Fruit fly (Drosophila melanogaster) whole organism, embryonic: ENCODE measurements around the gene wtrw.
A peak's percentile ranks its signal among the peaks of the same experiment; 100 is the strongest.

ENCODE experiments used
- Abd-B ChIP-seq: fragments of 200-800 bp; sonication (Bioruptor generic); optimal IDR thresholded peaks from 2 replicates; lab custom pipeline; 2018; ENCODE audit warnings: missing biosample characterization, mild to moderate bottlenecking, missing genetic modification characterization, moderate library complexity
- Blimp-1 ChIP-seq: fragments of 200-800 bp; sonication (Bioruptor generic); optimal IDR thresholded peaks from 3 replicates; lab custom pipeline; 2018; ENCODE audit warnings: missing biosample characterization, missing genetic modification characterization, mild to moderate bottlenecking, moderate library complexity, missing genetic modification reagents
- CG10274 ChIP-seq: fragments of 200-800 bp; sonication (Bioruptor generic); optimal IDR thresholded peaks from 3 replicates; lab custom pipeline; 2017; ENCODE audit warnings: missing biosample characterization, mild to moderate bottlenecking, missing genetic modification characterization
- CG10366 ChIP-seq: fragments of 200-800 bp; sonication (Bioruptor generic); IDR thresholded peaks from 2 replicates; pipeline ENCODE4 v1.3.6; 2022; ENCODE audit warnings: missing biosample characterization, missing genetic modification characterization
- CG10543 ChIP-seq: fragments of 200-800 bp; sonication (Bioruptor generic); optimal IDR thresholded peaks from 3 replicates; lab custom pipeline; 2017; ENCODE audit warnings: missing biosample characterization, mild to moderate bottlenecking, missing genetic modification characterization, moderate library complexity
- CG11398 ChIP-seq: fragments of 200-800 bp; sonication (Bioruptor generic); optimal IDR thresholded peaks from 2 replicates; lab custom pipeline; 2016; ENCODE audit warnings: missing biosample characterization, missing genetic modification characterization
- CG11456 ChIP-seq: fragments of 200-800 bp; sonication (Bioruptor generic); IDR thresholded peaks from 3 replicates; pipeline ENCODE4 v1.3.6; 2022; ENCODE audit warnings: missing biosample characterization, missing genetic modification characterization
- CG12769 ChIP-seq: fragments of 200-800 bp; sonication (Bioruptor generic); optimal IDR thresholded peaks from 2 replicates; lab custom pipeline; 2019; ENCODE audit warnings: missing biosample characterization, mild to moderate bottlenecking, missing genetic modification characterization, moderate library complexity
- CG15011 ChIP-seq: fragments of 200-800 bp; sonication (Bioruptor generic); optimal IDR thresholded peaks from 3 replicates; lab custom pipeline; 2018; ENCODE audit warnings: missing biosample characterization, mild to moderate bottlenecking, missing genetic modification characterization
- CG1602 ChIP-seq: fragments of 200-800 bp; sonication (Bioruptor generic); optimal IDR thresholded peaks from 3 replicates; lab custom pipeline; 2016; ENCODE audit warnings: missing biosample characterization, missing genetic modification characterization
- CG17359 ChIP-seq: fragments of 200-800 bp; sonication (Bioruptor generic); optimal IDR thresholded peaks from 3 replicates; lab custom pipeline; 2018; ENCODE audit warnings: missing biosample characterization, mild to moderate bottlenecking, missing genetic modification characterization, moderate library complexity
- CG2678 ChIP-seq: fragments of 200-800 bp; sonication (Bioruptor generic); optimal IDR thresholded peaks from 3 replicates; lab custom pipeline; 2019; ENCODE audit warnings: missing biosample characterization, mild to moderate bottlenecking, missing genetic modification characterization, moderate library complexity
- CG30020 ChIP-seq: fragments of 200-800 bp; optimal IDR thresholded peaks from 2 replicates; lab custom pipeline; 2019; ENCODE audit warnings: missing biosample characterization, mild to moderate bottlenecking, missing genetic modification characterization, moderate library complexity
- CG31224 ChIP-seq: fragments of 200-800 bp; sonication (Bioruptor generic); IDR thresholded peaks from 2 replicates; pipeline ENCODE4 v1.3.6; 2022; ENCODE audit warnings: missing biosample characterization, missing genetic modification characterization
- CG3726 ChIP-seq: fragments of 200-800 bp; sonication (Bioruptor generic); IDR thresholded peaks from 3 replicates; pipeline ENCODE4, ENCODE4 v1.3.6; 2022; ENCODE audit warnings: missing biosample characterization, missing genetic modification characterization
- CG3838 ChIP-seq: fragments of 200-800 bp; sonication (Bioruptor generic); optimal IDR thresholded peaks from 3 replicates; lab custom pipeline; 2016; ENCODE audit warnings: missing biosample characterization, missing genetic modification characterization
- CG3847 ChIP-seq: fragments of 200-800 bp; sonication (Bioruptor generic); IDR thresholded peaks from 2 replicates; pipeline ENCODE4 v1.3.6; 2022; ENCODE audit warnings: missing biosample characterization, missing genetic modification characterization
- CG4617 ChIP-seq: fragments of 200-800 bp; sonication (Bioruptor generic); optimal IDR thresholded peaks from 3 replicates; lab custom pipeline; 2016; ENCODE audit warnings: missing biosample characterization, missing genetic modification characterization, borderline replicate concordance
- CG7271 ChIP-seq: fragments of 200-800 bp; sonication (Bioruptor generic); optimal IDR thresholded peaks from 2 replicates; lab custom pipeline; 2018; ENCODE audit warnings: missing biosample characterization, mild to moderate bottlenecking, missing genetic modification characterization, moderate library complexity
- CG7786 ChIP-seq: fragments of 200-800 bp; sonication (Bioruptor generic); optimal IDR thresholded peaks from 2 replicates; lab custom pipeline; 2016; ENCODE audit warnings: missing biosample characterization, missing genetic modification characterization
- CG8359 ChIP-seq: fragments of 200-800 bp; sonication (Bioruptor generic); optimal IDR thresholded peaks from 2 replicates; lab custom pipeline; 2017; ENCODE audit warnings: missing biosample characterization, mild to moderate bottlenecking, missing genetic modification characterization, borderline replicate concordance
- CG9727 ChIP-seq: fragments of 200-800 bp; sonication (Bioruptor generic); optimal IDR thresholded peaks from 3 replicates; lab custom pipeline; 2017; ENCODE audit warnings: missing biosample characterization, mild to moderate bottlenecking, missing genetic modification characterization
- CG9817 ChIP-seq: fragments of 200-800 bp; sonication (Bioruptor generic); optimal IDR thresholded peaks from 2 replicates; lab custom pipeline; 2018; ENCODE audit warnings: missing biosample characterization, mild to moderate bottlenecking, missing genetic modification characterization, moderate library complexity
- Deaf1 ChIP-seq: fragments of 200-800 bp; optimal IDR thresholded peaks from 3 replicates; lab custom pipeline; 2019; ENCODE audit warnings: missing biosample characterization, mild to moderate bottlenecking, missing genetic modification characterization, moderate library complexity
- Dref ChIP-seq: fragments of 200-800 bp; sonication (Bioruptor generic); IDR thresholded peaks from 2 replicates; pipeline ENCODE4 v1.3.6; 2022; ENCODE audit warnings: missing biosample characterization, missing genetic modification characterization
- Drgx ChIP-seq: fragments of 200-800 bp; sonication (Bioruptor generic); IDR thresholded peaks from 2 replicates; pipeline ENCODE4 v1.3.6; 2022; ENCODE audit warnings: missing biosample characterization, missing genetic modification characterization
- Fer1 ChIP-seq: fragments of 200-800 bp; sonication (Bioruptor generic); optimal IDR thresholded peaks from 2 replicates; lab custom pipeline; 2017; ENCODE audit warnings: missing biosample characterization, mild to moderate bottlenecking, missing genetic modification characterization
- Fer3 ChIP-seq: fragments of 200-800 bp; sonication (Bioruptor generic); optimal IDR thresholded peaks from 2 replicates; lab custom pipeline; 2018; ENCODE audit warnings: missing biosample characterization, mild to moderate bottlenecking, missing genetic modification characterization, moderate library complexity
- Hr3 ChIP-seq: fragments of 200-800 bp; sonication (Bioruptor generic); optimal IDR thresholded peaks from 3 replicates; lab custom pipeline; 2016; ENCODE audit warnings: missing biosample characterization, missing genetic modification characterization
- Mes4 ChIP-seq: fragments of 200-800 bp; sonication (Bioruptor generic); optimal IDR thresholded peaks from 2 replicates; lab custom pipeline; 2016; ENCODE audit warnings: missing biosample characterization, missing genetic modification characterization
- Neu2 ChIP-seq: fragments of 200-800 bp; sonication (Bioruptor generic); optimal IDR thresholded peaks from 3 replicates; lab custom pipeline; 2016; ENCODE audit warnings: missing biosample characterization, missing genetic modification characterization, borderline replicate concordance
- NfI ChIP-seq: fragments of 200-800 bp; sonication (Bioruptor generic); optimal IDR thresholded peaks from 3 replicates; lab custom pipeline; 2018; ENCODE audit warnings: missing biosample characterization, mild to moderate bottlenecking, missing genetic modification characterization, moderate library complexity
- Ravus ChIP-seq: fragments of 200-800 bp; sonication (Bioruptor generic); IDR thresholded peaks from 2 replicates; pipeline ENCODE4 v1.3.6; 2022; ENCODE audit warnings: missing biosample characterization, missing genetic modification characterization
- Sin3A ChIP-seq: fragments of >200 bp; optimal IDR thresholded peaks from 2 replicates; lab custom pipeline; 2018
- Xbp1 ChIP-seq: fragments of 200-800 bp; sonication (Bioruptor generic); optimal IDR thresholded peaks from 3 replicates; lab custom pipeline; 2016; ENCODE audit warnings: missing biosample characterization, mild to moderate bottlenecking, missing genetic modification characterization
- amos ChIP-seq: fragments of 200-800 bp; sonication (Bioruptor generic); IDR thresholded peaks from 2 replicates; pipeline ENCODE4 v1.3.6; 2022; ENCODE audit warnings: missing biosample characterization, missing genetic modification characterization; ENCODE audit not compliant: partially characterized antibody
- ap ChIP-seq: fragments of 200-800 bp; sonication (Bioruptor generic); IDR thresholded peaks from 2 replicates; pipeline ENCODE4 v1.3.6; 2022; ENCODE audit warnings: missing biosample characterization, missing genetic modification characterization
- ci ChIP-seq: fragments of 200-800 bp; sonication (Bioruptor generic); IDR thresholded peaks from 3 replicates; pipeline ENCODE4 v1.3.6; 2022; ENCODE audit warnings: missing biosample characterization, missing genetic modification characterization
- gcm2 ChIP-seq: fragments of 200-800 bp; sonication (Bioruptor generic); optimal IDR thresholded peaks from 2 replicates; lab custom pipeline; 2016; ENCODE audit warnings: missing biosample characterization, missing genetic modification characterization
- gem ChIP-seq: fragments of 200-800 bp; sonication (Bioruptor generic); optimal IDR thresholded peaks from 2 replicates; lab custom pipeline; 2019; ENCODE audit warnings: missing biosample characterization, mild to moderate bottlenecking, missing genetic modification characterization, moderate library complexity
- gsb-n ChIP-seq: fragments of 200-800 bp; sonication (Bioruptor generic); optimal IDR thresholded peaks from 3 replicates; lab custom pipeline; 2018; ENCODE audit warnings: missing biosample characterization, mild to moderate bottlenecking, missing genetic modification characterization
- kay ChIP-seq: fragments of 200-800 bp; sonication (Bioruptor generic); optimal IDR thresholded peaks from 2 replicates; lab custom pipeline; 2016; ENCODE audit warnings: missing biosample characterization, missing genetic modification characterization
- mld ChIP-seq: fragments of 200-800 bp; sonication (Bioruptor generic); IDR thresholded peaks from 3 replicates; pipeline ENCODE4 v1.3.6; 2022; ENCODE audit warnings: missing biosample characterization, missing genetic modification characterization; ENCODE audit not compliant: partially characterized antibody
- nerfin-2 ChIP-seq: fragments of 200-800 bp; sonication (Bioruptor generic); IDR thresholded peaks from 2 replicates; pipeline ENCODE4 v1.3.6; 2022; ENCODE audit warnings: missing biosample characterization, missing genetic modification characterization; ENCODE audit not compliant: partially characterized antibody
- onecut ChIP-seq: fragments of 200-800 bp; sonication (Bioruptor generic); IDR thresholded peaks from 2 replicates; pipeline ENCODE4 v1.3.6; 2022; ENCODE audit warnings: missing biosample characterization, missing genetic modification characterization
- pfk ChIP-seq: fragments of 200-800 bp; sonication (Bioruptor generic); optimal IDR thresholded peaks from 2 replicates; lab custom pipeline; 2018; ENCODE audit warnings: missing biosample characterization, mild to moderate bottlenecking, missing genetic modification characterization, moderate library complexity
- sd ChIP-seq: fragments of 200-800 bp; sonication (Bioruptor generic); optimal IDR thresholded peaks from 3 replicates; lab custom pipeline; 2018; ENCODE audit warnings: missing biosample characterization, mild to moderate bottlenecking, missing genetic modification characterization, moderate library complexity
- sr ChIP-seq: fragments of 200-800 bp; sonication (Bioruptor generic); IDR thresholded peaks from 3 replicates; pipeline ENCODE4 v1.3.6; 2022; ENCODE audit warnings: missing biosample characterization, missing genetic modification characterization
- ssp ChIP-seq: fragments of 200-800 bp; sonication (Bioruptor generic); IDR thresholded peaks from 2 replicates; pipeline ENCODE4 v1.3.6; 2022; ENCODE audit warnings: missing biosample characterization, missing genetic modification characterization
- sug ChIP-seq: fragments of 200-800 bp; optimal IDR thresholded peaks from 2 replicates; lab custom pipeline; 2019; ENCODE audit warnings: missing biosample characterization, mild to moderate bottlenecking, missing genetic modification characterization, moderate library complexity
- vnd ChIP-seq: fragments of 200-800 bp; sonication (Bioruptor generic); IDR thresholded peaks from 3 replicates; pipeline ENCODE4 v1.3.6; 2022; ENCODE audit warnings: missing biosample characterization, missing genetic modification characterization; ENCODE audit not compliant: partially characterized antibody
- wor ChIP-seq: fragments of 200-800 bp; sonication (Bioruptor generic); IDR thresholded peaks from 2 replicates; pipeline ENCODE4 v1.3.6; 2022; ENCODE audit warnings: missing biosample characterization, missing genetic modification characterization

wtrw gene

DNA sequence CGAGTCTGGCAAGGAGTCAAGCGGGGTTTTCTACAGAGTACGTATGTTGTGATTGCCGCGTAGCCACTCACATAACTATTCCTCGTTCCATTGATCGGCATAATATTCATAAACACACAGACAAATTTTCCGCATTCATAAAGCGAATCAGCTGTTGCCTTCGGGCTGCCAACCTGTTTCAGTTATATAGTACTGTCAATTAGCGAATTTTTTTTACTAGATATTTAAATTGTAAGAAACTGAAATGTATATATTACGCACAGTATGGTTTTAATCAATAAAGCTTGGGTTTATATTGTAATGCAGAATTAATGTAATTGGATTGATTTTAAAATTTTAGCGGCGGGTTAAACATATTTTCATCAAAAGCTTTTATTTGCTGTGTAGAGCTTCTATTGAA lies 22.0 kb downstream of the wtrw start, which contains the start of gene Rfk (continued):
- TF ChIP-seq sr (GFP tag; lab: Robert Waterston, UW): no peak
- no peak for TF ChIP-seq CG7271 (tag; lab: Kevin White, UChicago)
- no peak for TF ChIP-seq pfk (GFP tag; lab: Kevin White, UChicago)
- TF ChIP-seq mld (GFP tag; lab: Robert Waterston, UW): no peak
- peak; percentile 16 for TF ChIP-seq Fer3
- no peak for TF ChIP-seq gcm2
- no peak for TF ChIP-seq CG2678
- no peak for TF ChIP-seq CG9727 (GFP tag; lab: Kevin White, UChicago)
- TF ChIP-seq ap: no peak
- no peak for TF ChIP-seq CG1602 (GFP tag; lab: Kevin White, UChicago)
- peak; percentile 9 for TF ChIP-seq CG9817 (tag; lab: Kevin White, UChicago)
- TF ChIP-seq CG8359 (GFP tag; lab: Kevin White, UChicago): no peak
- TF ChIP-seq Hr3 (GFP tag; lab: Kevin White, UChicago): peak; percentile 25
- TF ChIP-seq CG11398 (GFP tag; lab: Kevin White, UChicago): no peak
- TF ChIP-seq ci (GFP tag; lab: Robert Waterston, UW): no peak
- TF ChIP-seq Dref: no peak
- TF ChIP-seq CG4617 (GFP tag; lab: Kevin White, UChicago): peak; percentile 37
- TF ChIP-seq amos (GFP tag; lab: Robert Waterston, UW): no peak
- no peak for TF ChIP-seq CG3838 (GFP tag; lab: Kevin White, UChicago)
- TF ChIP-seq CG17359 (tag; lab: Kevin White, UChicago): peak; percentile 26
- TF ChIP-seq CG31224 (GFP tag; lab: Robert Waterston, UW): no peak
- no peak for TF ChIP-seq nerfin-2
- TF ChIP-seq vnd: no peak
- TF ChIP-seq NfI (GFP tag; lab: Kevin White, UChicago): no peak
- TF ChIP-seq sug (tag; lab: Kevin White, UChicago): peak; percentile 34
- no peak for TF ChIP-seq Fer1 (GFP tag; lab: Kevin White, UChicago)
- no peak for TF ChIP-seq Deaf1 (tag; lab: Kevin White, UChicago)
- no peak for TF ChIP-seq ssp (GFP tag; lab: Robert Waterston, UW)
- TF ChIP-seq sd (tag; lab: Kevin White, UChicago): peak; percentile 64
- no peak for TF ChIP-seq Neu2 (GFP tag; lab: Kevin White, UChicago)
- TF ChIP-seq CG15011 (GFP tag; lab: Kevin White, UChicago): no peak
- no peak for TF ChIP-seq CG10274 (GFP tag; lab: Kevin White, UChicago)
- TF ChIP-seq CG3847 (GFP tag; lab: Robert Waterston, UW): 0 out of 2 replicates have a peak, but pooled peaks have one; percentile 6
- TF ChIP-seq Sin3A (lab: Kevin White, UChicago): no peak
- no peak for TF ChIP-seq onecut (GFP tag; lab: Robert Waterston, UW)
- TF ChIP-seq CG7786 (GFP tag; lab: Kevin White, UChicago): no peak
- no peak for TF ChIP-seq gsb-n (tag; lab: Kevin White, UChicago)
- no peak for TF ChIP-seq wor (GFP tag; lab: Robert Waterston, UW)
- no peak for TF ChIP-seq CG10366 (GFP tag; lab: Robert Waterston, UW)
- TF ChIP-seq Drgx (GFP tag; lab: Robert Waterston, UW): no peak
- TF ChIP-seq CG3726 (GFP tag; lab: Robert Waterston, UW): no peak
- TF ChIP-seq CG12769: no peak
- no peak for TF ChIP-seq Mes4
- no peak for TF ChIP-seq CG10543 (GFP tag; lab: Kevin White, UChicago)
- peak; percentile 24 for TF ChIP-seq kay (GFP tag; lab: Kevin White, UChicago)
- TF ChIP-seq gem (tag; lab: Kevin White, UChicago): no peak
- TF ChIP-seq CG30020 (tag; lab: Kevin White, UChicago): peak; percentile 52
- TF ChIP-seq Abd-B (GFP tag; lab: Kevin White, UChicago): peak; percentile 43
- TF ChIP-seq Ravus (GFP tag; lab: Robert Waterston, UW): no peak
- no peak for TF ChIP-seq CG11456
- TF ChIP-seq Xbp1 (GFP tag; lab: Kevin White, UChicago): peak; percentile 34
- TF ChIP-seq Blimp-1 (GFP tag; lab: Kevin White, UChicago): no peak
